Worm (Caenorhabditis elegans) whole organism, L1 larva: ENCODE results near the gene tomm-70.

Experiments
- C04F5.9 ChIP-seq: sonication (generic microtip); optimal IDR thresholded peaks from 2 replicates; lab custom pipeline; 2016; ENCODE audit warnings: missing genetic modification characterization, missing compliant biosample characterization
- C16A3.4 ChIP-seq: fragments of 150-350 bp; optimal IDR thresholded peaks from 2 replicates; lab custom pipeline; 2014; ENCODE audit warnings: missing biosample characterization, missing genetic modification characterization
- C34B4.2 ChIP-seq: sonication (generic microtip); optimal IDR thresholded peaks from 2 replicates; lab custom pipeline; 2017; ENCODE audit warnings: mild to moderate bottlenecking, missing genetic modification characterization, missing compliant biosample characterization
- alr-1 ChIP-seq: fragments of 200-800 bp; sonication (Bioruptor generic); optimal IDR thresholded peaks from 2 replicates; lab custom pipeline; 2018; ENCODE audit warnings: borderline replicate concordance, mild to moderate bottlenecking, missing genetic modification characterization, missing compliant biosample characterization
- blmp-1 ChIP-seq: fragments of 150-350 bp; optimal IDR thresholded peaks from 2 replicates; lab custom pipeline; 2014; ENCODE audit warnings: missing biosample characterization, missing genetic modification characterization
- ceh-63 ChIP-seq: fragments of 200-800 bp; sonication (Bioruptor generic); optimal IDR thresholded peaks from 2 replicates; lab custom pipeline; 2018; ENCODE audit warnings: mild to moderate bottlenecking, missing genetic modification characterization, missing compliant biosample characterization
- ceh-8 ChIP-seq: fragments of 200-800 bp; sonication (Bioruptor generic); optimal IDR thresholded peaks from 2 replicates; lab custom pipeline; 2018; ENCODE audit warnings: mild to moderate bottlenecking, missing genetic modification characterization, moderate library complexity, missing compliant biosample characterization
- ceh-82 ChIP-seq, 3 experiments: fragments of 150-350 bp in 1 of 3; sonication (generic microtip) in 2 of 3; optimal IDR thresholded peaks; 2 replicates each; lab custom pipeline; 2014 to 2017; ENCODE audit warnings: missing biosample characterization in 3 of 3, missing genetic modification characterization in 3 of 3
- dpl-1 ChIP-seq, 3 experiments: fragments of 150-350 bp in 2 of 3; sonication (generic microtip) in 1 of 3; optimal IDR thresholded peaks; 2 replicates each; lab custom pipeline; 2014 to 2017; ENCODE audit warnings: missing biosample characterization in 3 of 3, missing genetic modification characterization in 3 of 3, missing genetic modification reagents in 3 of 3
- dsc-1 ChIP-seq: sonication (generic microtip); optimal IDR thresholded peaks from 2 replicates; lab custom pipeline; 2016; ENCODE audit warnings: mild to moderate bottlenecking, missing genetic modification characterization, missing compliant biosample characterization
- efl-1 ChIP-seq, 4 experiments: fragments of 150-350 bp; optimal IDR thresholded peaks in 3 of 4; peaks in 1 of 4; 1 replicate in 1 of 4; 2 replicates in 3 of 4; lab custom pipeline; 2014; ENCODE audit warnings: missing biosample characterization in 2 of 4, missing genetic modification characterization in 2 of 4, missing genetic modification reagents in 2 of 4
- egl-13 ChIP-seq: sonication (generic microtip); optimal IDR thresholded peaks from 2 replicates; lab custom pipeline; 2016; ENCODE audit warnings: missing genotype, missing genetic modification reagents, missing genetic modification characterization, missing compliant biosample characterization
- elt-2 ChIP-seq: sonication (generic microtip); optimal IDR thresholded peaks from 2 replicates; lab custom pipeline; 2016; ENCODE audit warnings: missing genetic modification characterization, mild to moderate bottlenecking, inconsistent platforms, missing compliant biosample characterization, missing genetic modification reagents
- elt-3 ChIP-seq, 6 experiments: fragments of 150-350 bp in 1 of 6; sonication (generic microtip); optimal IDR thresholded peaks; 2 replicates each; lab custom pipeline; 2017 to 2018; ENCODE audit warnings: missing biosample characterization in 6 of 6, missing genetic modification characterization in 6 of 6, inconsistent platforms in 1 of 6
- fkh-10 ChIP-seq: sonication (generic microtip); optimal IDR thresholded peaks from 2 replicates; lab custom pipeline; 2017; ENCODE audit warnings: missing biosample characterization, missing genetic modification reagents, missing genetic modification characterization
- fkh-8 ChIP-seq: sonication (generic microtip); optimal IDR thresholded peaks from 2 replicates; lab custom pipeline; 2016; ENCODE audit warnings: mild to moderate bottlenecking, missing genetic modification characterization, missing compliant biosample characterization
- fos-1 ChIP-seq: fragments of 150-350 bp; optimal IDR thresholded peaks from 2 replicates; lab custom pipeline; 2014; ENCODE audit warnings: missing biosample characterization, missing genetic modification characterization
- grh-1 ChIP-seq: fragments of 200-800 bp; sonication (Bioruptor generic); IDR thresholded peaks from 2 replicates; pipeline ENCODE4 v1.3.6; 2022; ENCODE audit warnings: missing genetic modification reagents, missing genetic modification characterization, missing compliant biosample characterization
- hlh-4 ChIP-seq: sonication (generic microtip); optimal IDR thresholded peaks from 2 replicates; lab custom pipeline; 2016; ENCODE audit warnings: mild to moderate bottlenecking, missing genetic modification characterization, missing compliant biosample characterization
- irx-1 ChIP-seq: sonication (generic microtip); optimal IDR thresholded peaks from 2 replicates; lab custom pipeline; 2016; ENCODE audit warnings: missing genetic modification characterization, missing compliant biosample characterization
- isw-1 ChIP-seq: fragments of 200-800 bp; sonication (Bioruptor generic); IDR thresholded peaks from 2 replicates; pipeline ENCODE4 v1.3.6; 2022; ENCODE audit warnings: missing genetic modification characterization, missing compliant biosample characterization
- lin-13 ChIP-seq: fragments of 150-350 bp; optimal IDR thresholded peaks from 2 replicates; lab custom pipeline; 2014; ENCODE audit warnings: missing biosample characterization, missing genetic modification reagents, missing genetic modification characterization
- lin-35 ChIP-seq, 2 experiments: fragments of 150-350 bp; optimal IDR thresholded peaks; 2 replicates each; lab custom pipeline; 2014; ENCODE audit warnings: missing biosample characterization in 2 of 2, missing genetic modification characterization in 2 of 2, missing genetic modification reagents in 2 of 2
- lir-3 ChIP-seq: sonication (generic microtip); optimal IDR thresholded peaks from 2 replicates; lab custom pipeline; 2016; ENCODE audit warnings: mild to moderate bottlenecking, missing genetic modification characterization, moderate library complexity, missing compliant biosample characterization; ENCODE audit not compliant: poor library complexity
- lsy-2 ChIP-seq, 2 experiments: fragments of 150-350 bp; optimal IDR thresholded peaks; 2 replicates each; lab custom pipeline; 2014; ENCODE audit warnings: missing biosample characterization in 2 of 2, missing genetic modification characterization in 2 of 2
- mab-9 ChIP-seq: fragments of 200-800 bp; sonication (Bioruptor generic); IDR thresholded peaks from 2 replicates; pipeline ENCODE4 v1.3.6; 2022; ENCODE audit warnings: missing genetic modification reagents, missing genetic modification characterization, missing compliant biosample characterization
- nhr-19 ChIP-seq: fragments of 200-800 bp; sonication (Bioruptor generic); conservative IDR thresholded peaks from 2 replicates; pipeline ENCODE4 v1.3.6; 2022; ENCODE audit warnings: missing genetic modification characterization, missing compliant biosample characterization
- nhr-28 ChIP-seq: fragments of 150-350 bp; optimal IDR thresholded peaks from 2 replicates; lab custom pipeline; 2014; ENCODE audit warnings: missing biosample characterization, missing genetic modification characterization
- nhr-47 ChIP-seq: sonication (generic microtip); optimal IDR thresholded peaks from 2 replicates; lab custom pipeline; 2016; ENCODE audit warnings: mild to moderate bottlenecking, missing genetic modification characterization, moderate library complexity, missing compliant biosample characterization
- nhr-71 ChIP-seq: sonication (generic microtip); optimal IDR thresholded peaks from 2 replicates; lab custom pipeline; 2016; ENCODE audit warnings: mild to moderate bottlenecking, missing genetic modification characterization, moderate library complexity, missing compliant biosample characterization
- nhr-85 ChIP-seq: sonication (generic microtip); peaks from one replicate; lab custom pipeline; 2016; ENCODE audit warnings: missing genetic modification characterization, inconsistent platforms, missing compliant biosample characterization
- nhr-90 ChIP-seq: sonication (generic microtip); optimal IDR thresholded peaks from 2 replicates; lab custom pipeline; 2016; ENCODE audit warnings: mild to moderate bottlenecking, missing genetic modification characterization, missing compliant biosample characterization; ENCODE audit not compliant: poor library complexity
- pag-3 ChIP-seq: sonication (generic microtip); optimal IDR thresholded peaks from 2 replicates; lab custom pipeline; 2017; ENCODE audit warnings: missing genetic modification characterization, mild to moderate bottlenecking, missing compliant biosample characterization, antibody characterized with exemption, borderline replicate concordance; ENCODE audit not compliant: insufficient read depth
- pqm-1 ChIP-seq: sonication (generic microtip); optimal IDR thresholded peaks from 3 replicates; lab custom pipeline; 2017; ENCODE audit warnings: missing biosample characterization, missing genetic modification characterization
- rnt-1 ChIP-seq: sonication (generic microtip); optimal IDR thresholded peaks from 2 replicates; lab custom pipeline; 2016; ENCODE audit warnings: mild to moderate bottlenecking, missing genetic modification characterization, moderate library complexity, missing compliant biosample characterization
- skn-1 ChIP-seq: fragments of 150-350 bp; optimal IDR thresholded peaks from 2 replicates; lab custom pipeline; 2014; ENCODE audit warnings: missing biosample characterization, missing genetic modification characterization
- snpc-4 ChIP-seq: fragments of 150-350 bp; optimal IDR thresholded peaks from 2 replicates; lab custom pipeline; 2014; ENCODE audit warnings: missing biosample characterization, missing genetic modification characterization
- snu-23 ChIP-seq: sonication (generic microtip); optimal IDR thresholded peaks from 2 replicates; lab custom pipeline; 2016; ENCODE audit warnings: missing genetic modification characterization, missing compliant biosample characterization
- sox-4 ChIP-seq: sonication (generic microtip); optimal IDR thresholded peaks from 2 replicates; lab custom pipeline; 2016; ENCODE audit warnings: missing genetic modification characterization, missing compliant biosample characterization
- sup-37 ChIP-seq: fragments of 200-800 bp; sonication (Bioruptor generic); optimal IDR thresholded peaks from 2 replicates; lab custom pipeline; 2018; ENCODE audit warnings: mild to moderate bottlenecking, missing genetic modification characterization, missing compliant biosample characterization
- tbx-2 ChIP-seq: sonication (generic microtip); optimal IDR thresholded peaks from 2 replicates; lab custom pipeline; 2016; ENCODE audit warnings: missing genetic modification characterization, missing compliant biosample characterization
- unc-30 ChIP-seq: sonication (generic microtip); optimal IDR thresholded peaks from 2 replicates; lab custom pipeline; 2017; ENCODE audit warnings: missing biosample characterization, missing genetic modification characterization
- unc-86 ChIP-seq: sonication (generic microtip); optimal IDR thresholded peaks from 2 replicates; lab custom pipeline; 2016; ENCODE audit warnings: missing genetic modification characterization, missing compliant biosample characterization
- unc-98 ChIP-seq: fragments of 200-800 bp; sonication (Bioruptor generic); IDR thresholded peaks from 2 replicates; pipeline ENCODE4 v1.3.6; 2022; ENCODE audit warnings: missing genetic modification characterization, missing compliant biosample characterization
- xbp-1 ChIP-seq: sonication (generic microtip); optimal IDR thresholded peaks from 2 replicates; lab custom pipeline; 2016; ENCODE audit warnings: missing genetic modification characterization, missing compliant biosample characterization
- zip-4 ChIP-seq: fragments of 200-800 bp; sonication (Bioruptor generic); optimal IDR thresholded peaks from 2 replicates; lab custom pipeline; 2018; ENCODE audit warnings: mild to moderate bottlenecking, missing genetic modification characterization, moderate library complexity, missing compliant biosample characterization
- ztf-11 ChIP-seq, 2 experiments: sonication (generic microtip); optimal IDR thresholded peaks; 2 replicates each; lab custom pipeline; 2016 to 2017; ENCODE audit warnings: missing genetic modification characterization in 2 of 2, missing biosample characterization in 1 of 2, missing compliant biosample characterization in 1 of 2
- ztf-4 ChIP-seq: fragments of 150-350 bp; optimal IDR thresholded peaks from 2 replicates; lab custom pipeline; 2014; ENCODE audit warnings: missing biosample characterization, missing genetic modification characterization

Gene tomm-70

DNA sequence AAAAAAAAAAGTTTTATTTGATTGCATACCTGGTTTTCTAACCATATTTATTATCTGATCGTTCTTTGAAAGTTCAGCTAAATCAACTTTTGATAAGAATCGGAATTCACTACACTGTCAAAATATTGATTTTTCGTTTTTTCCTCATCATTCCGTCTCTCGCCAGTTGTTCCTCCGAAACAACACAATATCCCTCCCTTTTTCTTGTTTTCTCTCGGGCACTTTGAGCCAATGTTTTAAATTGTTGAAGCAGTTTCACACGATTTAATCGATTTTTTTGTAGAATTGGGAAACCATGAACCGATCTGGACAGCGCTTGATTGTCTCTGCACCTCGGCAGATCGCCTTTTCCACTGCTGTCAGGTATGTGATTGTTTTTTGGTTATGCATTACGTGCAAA lies 14.7 kb upstream of the tomm-70 start, which contains the start of gene K02D10.1:
K02D10.1 (plus strand) TSS at position 284 of the 400 bp plus-strand sequence.
- no peak for TF ChIP-seq elt-2 (tag; lab: Kevin White, UChicago)
- TF ChIP-seq lir-3 (tag; lab: Kevin White, UChicago) = no peak
- no peak for TF ChIP-seq lin-13 (GFP tag; lab: Kevin White, UChicago)
- TF ChIP-seq pqm-1 (tag; lab: Kevin White, UChicago) = no peak
- no peak for TF ChIP-seq mab-9 (GFP tag; lab: Robert Waterston, UW)
- TF ChIP-seq sup-37 = no peak
- no peak for TF ChIP-seq ceh-63 (GFP tag; lab: Kevin White, UChicago)
- TF ChIP-seq ztf-11 (tag; optimal IDR thresholded peaks at IDR 0.05; lab: Kevin White, UChicago) = no peak
- no peak for TF ChIP-seq C16A3.4 (tag; lab: Kevin White, UChicago)
- no peak for TF ChIP-seq isw-1 (GFP tag; lab: Robert Waterston, UW)
- TF ChIP-seq nhr-85 (tag; lab: Kevin White, UChicago) = no peak
- no peak for TF ChIP-seq zip-4
- no peak for TF ChIP-seq unc-86 (tag; lab: Kevin White, UChicago)
- TF ChIP-seq fos-1 = no peak
- TF ChIP-seq ceh-82 (tag; optimal IDR thresholded peaks at IDR 0.05; lab: Kevin White, UChicago) = no peak
- TF ChIP-seq, all 84 proteins: peak for 0

DNA sequence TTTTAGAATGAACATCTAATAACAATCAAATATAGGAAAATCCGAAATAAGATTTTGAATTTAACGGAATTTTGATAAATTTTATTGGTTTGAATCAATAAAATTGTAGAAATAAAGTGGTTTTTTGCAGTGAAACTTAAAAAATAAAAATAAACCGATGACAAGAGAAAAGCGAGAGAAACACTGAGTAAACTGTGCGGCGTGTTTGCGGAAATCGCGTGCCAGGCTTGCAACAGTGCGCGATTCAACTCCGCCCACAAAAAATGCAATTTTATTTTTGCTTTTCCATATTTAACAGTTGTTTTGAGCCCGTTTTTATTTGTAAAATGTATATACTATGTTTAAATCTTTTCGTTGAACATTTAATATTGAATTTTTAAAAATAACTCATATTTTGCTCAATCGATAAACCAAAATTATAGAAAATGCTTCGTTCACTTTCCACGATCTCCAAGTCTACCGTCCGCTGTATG lies 13.4 kb upstream of the tomm-70 start, which contains the start of gene mtss-1:
mtss-1 (plus strand) TSS at position 423 of the 473 bp plus-strand sequence.
- TF ChIP-seq sox-4 (tag; lab: Kevin White, UChicago) = no peak
- peak; percentile 68 for TF ChIP-seq grh-1 (GFP tag; lab: Robert Waterston, UW)
- peak; percentile 69 for TF ChIP-seq nhr-71
- TF ChIP-seq C34B4.2 = no peak
- peak; percentile 39 for TF ChIP-seq lir-3 (tag; lab: Kevin White, UChicago)
- peak; percentile 46 for TF ChIP-seq snpc-4 (tag; lab: Kevin White, UChicago)
- no peak for TF ChIP-seq ceh-8
- TF ChIP-seq ztf-4 (tag; lab: Kevin White, UChicago) = no peak
- TF ChIP-seq lsy-2 (tag; optimal IDR thresholded peaks at IDR 0.05; lab: Kevin White, UChicago) = peak; percentile 48 to 63
- no peak for TF ChIP-seq pag-3
- no peak for TF ChIP-seq fkh-10
- TF ChIP-seq snu-23 (GFP tag; lab: Kevin White, UChicago) = peak; percentile 60
- no peak for TF ChIP-seq nhr-28 (tag; lab: Kevin White, UChicago)
- peak; percentile 62 for TF ChIP-seq nhr-90 (tag; lab: Kevin White, UChicago)
- TF ChIP-seq nhr-85 (tag; lab: Kevin White, UChicago) = no peak
- TF ChIP-seq lin-13 (GFP tag; lab: Kevin White, UChicago) = peak; percentile 3
- peak; percentile 18 for TF ChIP-seq fkh-8
- TF ChIP-seq mab-9 (GFP tag; lab: Robert Waterston, UW) = no peak
- TF ChIP-seq xbp-1 (tag; lab: Kevin White, UChicago) = peak; percentile 55
- peak; percentile 70 for TF ChIP-seq nhr-47 (tag; lab: Kevin White, UChicago)
- TF ChIP-seq ceh-82 (tag; optimal IDR thresholded peaks at IDR 0.05; lab: Kevin White, UChicago) = peak; percentile 4 to 47 (median 44)
- TF ChIP-seq lin-35 (GFP tag; optimal IDR thresholded peaks at IDR 0.05; lab: Kevin White, UChicago) = peak; percentile 45 to 67
- TF ChIP-seq skn-1 (tag; lab: Kevin White, UChicago) = peak; percentile 64
- TF ChIP-seq rnt-1 (tag; lab: Kevin White, UChicago) = peak; percentile 78
- TF ChIP-seq C04F5.9 (tag; lab: Kevin White, UChicago) = peak; percentile 34
- TF ChIP-seq elt-3 (tag; optimal IDR thresholded peaks at IDR 0.05; lab: Kevin White, UChicago) = peak in 1 of 6 experiments; percentile 5
- peak; percentile 65 for TF ChIP-seq dsc-1 (tag; lab: Kevin White, UChicago)
- TF ChIP-seq efl-1 (optimal IDR thresholded peaks at IDR 0.05; lab: Kevin White, UChicago) = peak; percentile 48 to 65
- TF ChIP-seq efl-1 (GFP tag; optimal IDR thresholded peaks at IDR 0.05 in 1 of 2; lab: Kevin White, UChicago) = peak; percentile 41 to 95
- peak; percentile 13 for TF ChIP-seq blmp-1
- peak; percentile 54 for TF ChIP-seq egl-13 (tag; lab: Kevin White, UChicago)
- TF ChIP-seq tbx-2 (tag; lab: Kevin White, UChicago) = peak; percentile 68
- TF ChIP-seq ztf-11 (tag; optimal IDR thresholded peaks at IDR 0.05; lab: Kevin White, UChicago) = peak in 1 of 2 experiments; percentile 42
- TF ChIP-seq unc-30 (tag; lab: Kevin White, UChicago) = no peak
- TF ChIP-seq irx-1 = peak; percentile 33
- TF ChIP-seq unc-98 (GFP tag; lab: Robert Waterston, UW) = no peak
- no peak for TF ChIP-seq alr-1
- peak; percentile 59 for TF ChIP-seq nhr-19 (GFP tag; lab: Robert Waterston, UW)
- peak; percentile 5 for TF ChIP-seq hlh-4 (tag; lab: Kevin White, UChicago)
- peak; percentile 11 to 59 (median 56) for TF ChIP-seq dpl-1 (GFP tag; optimal IDR thresholded peaks at IDR 0.05; lab: Kevin White, UChicago)
